Worm (Caenorhabditis elegans) whole organism, L3 larva: ENCODE results near the gene srw-77.

ENCODE experiments used
- R02D3.7 ChIP-seq: fragments of 150-350 bp; optimal IDR thresholded peaks from 2 replicates; lab custom pipeline; 2014; ENCODE audit warnings: missing biosample characterization, missing genetic modification characterization
- aly-2 ChIP-seq: fragments of 150-350 bp; optimal IDR thresholded peaks from 2 replicates; lab custom pipeline; 2014; ENCODE audit warnings: missing biosample characterization, missing genetic modification characterization
- egl-27 ChIP-seq: sonication (generic microtip); optimal IDR thresholded peaks from 4 replicates; lab custom pipeline; 2017; ENCODE audit warnings: missing biosample characterization, missing genetic modification reagents, missing genetic modification characterization
- fkh-2 ChIP-seq: fragments of 150-350 bp; optimal IDR thresholded peaks from 2 replicates; lab custom pipeline; 2014; ENCODE audit warnings: missing biosample characterization, missing genetic modification reagents, missing genetic modification characterization
- fos-1 ChIP-seq: fragments of 150-350 bp; optimal IDR thresholded peaks from 2 replicates; lab custom pipeline; 2014; ENCODE audit warnings: missing biosample characterization, missing genetic modification characterization
- mdl-1 ChIP-seq: fragments of 150-350 bp; optimal IDR thresholded peaks from 2 replicates; lab custom pipeline; 2014; ENCODE audit warnings: missing biosample characterization, missing genetic modification characterization
- nhr-12 ChIP-seq: fragments of 150-350 bp; optimal IDR thresholded peaks from 2 replicates; lab custom pipeline; 2014; ENCODE audit warnings: missing biosample characterization, missing genetic modification characterization
- nhr-25 ChIP-seq: sonication (generic microtip); optimal IDR thresholded peaks from 2 replicates; lab custom pipeline; 2017; ENCODE audit warnings: missing biosample characterization, missing genetic modification characterization
- pha-4 ChIP-seq: fragments of 150-350 bp; optimal IDR thresholded peaks from 2 replicates; lab custom pipeline; 2014; ENCODE audit warnings: missing biosample characterization, missing genetic modification reagents, missing genetic modification characterization
- skn-1 ChIP-seq: fragments of 150-350 bp; optimal IDR thresholded peaks from 2 replicates; lab custom pipeline; 2014; ENCODE audit warnings: missing biosample characterization, missing genetic modification characterization
- snpc-4 ChIP-seq: fragments of 150-350 bp; optimal IDR thresholded peaks from 2 replicates; lab custom pipeline; 2014; ENCODE audit warnings: missing biosample characterization, missing genetic modification characterization
- zag-1 ChIP-seq: fragments of 150-350 bp; optimal IDR thresholded peaks from 2 replicates; lab custom pipeline; 2014; ENCODE audit warnings: missing biosample characterization, missing genetic modification characterization
- ztf-11 ChIP-seq: fragments of 150-350 bp; optimal IDR thresholded peaks from 2 replicates; lab custom pipeline; 2014; ENCODE audit warnings: missing biosample characterization, missing genetic modification characterization
- ztf-4 ChIP-seq: fragments of 150-350 bp; optimal IDR thresholded peaks from 2 replicates; lab custom pipeline; 2014; ENCODE audit warnings: missing biosample characterization, missing genetic modification characterization

ce11 chrV:16683359-16683758, 39.9 kb upstream of the srw-77 start:
- no peak for TF ChIP-seq nhr-12 (tag; lab: Kevin White, UChicago)
- TF ChIP-seq fkh-2: no peak
- TF ChIP-seq snpc-4 (tag; lab: Kevin White, UChicago): no peak
- no peak for TF ChIP-seq skn-1
- TF ChIP-seq zag-1: no peak
- TF ChIP-seq mdl-1 (tag; lab: Kevin White, UChicago): no peak
- no peak for TF ChIP-seq pha-4 (tag; lab: Kevin White, UChicago)
- TF ChIP-seq ztf-4: no peak
- no peak for TF ChIP-seq R02D3.7
- TF ChIP-seq aly-2 (tag; lab: Kevin White, UChicago): no peak
- TF ChIP-seq ztf-11 (tag; lab: Kevin White, UChicago): no peak
- no peak for TF ChIP-seq fos-1
- TF ChIP-seq egl-27 (tag; lab: Kevin White, UChicago): no peak
- no peak for TF ChIP-seq nhr-25 (tag; lab: Kevin White, UChicago)
